Fruit fly (Drosophila melanogaster): ENCODE measurements around the gene CG32373.

CG32373 gene

DNA sequence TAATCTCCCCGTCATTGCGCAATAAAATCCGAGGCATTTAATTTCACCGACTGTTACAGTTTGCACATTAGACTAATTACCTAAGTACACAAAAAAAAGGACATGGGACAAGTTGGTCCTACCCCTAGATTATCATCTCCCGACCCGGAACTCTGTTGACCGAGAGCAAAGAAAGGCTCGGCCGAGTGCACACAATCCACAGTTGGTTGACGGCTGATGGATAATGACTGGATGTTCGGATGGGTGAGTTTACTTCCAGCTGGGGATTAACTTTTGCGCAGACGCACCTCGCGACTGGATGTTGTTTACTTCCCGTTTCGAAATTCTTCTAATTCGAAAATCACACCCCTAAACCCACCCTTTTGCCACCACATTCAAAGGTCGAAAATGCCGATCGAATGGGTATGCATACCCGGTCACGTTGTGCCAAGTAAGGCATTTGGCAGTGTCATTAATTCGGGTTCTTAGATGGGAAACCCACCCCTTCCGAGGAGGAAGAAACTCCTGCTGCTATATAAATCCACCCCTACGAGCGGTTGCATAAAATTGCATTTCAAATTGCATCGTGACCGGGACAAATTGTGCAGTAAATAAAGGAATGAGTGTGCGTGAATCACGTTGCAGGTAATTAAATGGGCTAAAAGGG is 64.1 kb downstream of the CG32373 start:
- TF ChIP-seq usp (GFP tag; optimal IDR thresholded peaks at IDR 0.05) (no peak), woc (GFP tag; optimal IDR thresholded peaks at IDR 0.05) (no peak), dmrt93B (GFP tag; optimal IDR thresholded peaks at IDR 0.05) (no peak), jim (GFP tag; optimal IDR thresholded peaks at IDR 0.05) (no peak), psq (GFP tag; optimal IDR thresholded peaks at IDR 0.05) (no peak), ey (GFP tag; optimal IDR thresholded peaks at IDR 0.05) (no peak), Sp1 (GFP tag; optimal IDR thresholded peaks at IDR 0.05) (no peak)

DNA sequence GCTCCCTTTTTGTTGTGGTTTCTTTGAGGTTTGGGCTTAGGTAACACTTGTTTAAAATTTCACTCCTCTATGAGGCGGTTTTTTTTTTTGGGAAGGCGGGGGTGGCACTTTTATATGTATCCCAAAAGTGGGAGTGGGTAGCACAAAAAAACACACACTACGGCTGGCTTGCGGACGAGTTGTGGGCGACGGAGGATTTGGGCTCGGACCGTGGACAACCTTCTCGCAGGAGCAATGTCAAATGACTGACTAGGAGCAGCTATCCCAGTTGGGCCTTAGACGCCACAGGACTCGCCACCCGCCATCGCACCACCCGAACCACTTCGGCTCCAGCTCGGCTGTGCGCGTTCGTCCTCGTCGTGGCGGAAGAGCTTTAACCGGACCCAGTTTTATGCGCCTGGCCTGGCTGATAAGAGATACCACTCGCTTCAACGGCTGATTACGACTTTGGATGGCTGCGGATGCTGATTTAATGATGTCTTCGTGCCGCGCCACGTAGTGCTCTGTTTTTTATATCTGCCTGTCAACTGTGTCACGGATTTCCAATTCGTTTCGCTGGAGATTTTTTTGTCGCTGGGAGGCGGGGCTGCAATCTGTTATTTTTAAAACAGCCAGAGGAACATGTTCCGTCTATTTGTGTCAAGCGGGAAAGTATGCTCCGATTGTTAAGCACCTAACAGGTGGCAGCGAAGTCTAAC is 67.7 kb downstream of the CG32373 start, which contains the start of gene Ank2:
Gene Ank2 (minus strand): TSS at position 533 of the 698 bp plus-strand sequence.
- TF ChIP-seq sv (GFP tag; optimal IDR thresholded peaks at IDR 0.05) (no peak), Hr78 (GFP tag; optimal IDR thresholded peaks at IDR 0.05) (no peak), tai (GFP tag; optimal IDR thresholded peaks at IDR 0.05) (no peak)

- TF ChIP-seq Jra (GFP tag; optimal IDR thresholded peaks at IDR 0.05) = peak; percentile 43
- no peak for TF ChIP-seq lola (GFP tag; optimal IDR thresholded peaks at IDR 0.05)
- peak; percentile 96 for TF ChIP-seq dmrt93B (GFP tag; optimal IDR thresholded peaks at IDR 0.05)
- TF ChIP-seq psq (GFP tag; optimal IDR thresholded peaks at IDR 0.05) = peak; percentile 94
- peak; percentile 22 for TF ChIP-seq Mio (GFP tag; optimal IDR thresholded peaks at IDR 0.05)
- TF ChIP-seq fru (GFP tag; optimal IDR thresholded peaks at IDR 0.05) = peak; percentile 95
- peak; percentile 95 for TF ChIP-seq Sp1 (GFP tag; optimal IDR thresholded peaks at IDR 0.05)
- peak; percentile 97 for TF ChIP-seq OdsH (GFP tag; optimal IDR thresholded peaks at IDR 0.05)
- no peak for TF ChIP-seq jim (GFP tag; optimal IDR thresholded peaks at IDR 0.05)
- TF ChIP-seq CrebA (GFP tag; optimal IDR thresholded peaks at IDR 0.05; ENCODE audit: borderline replicate concordance) = peak; percentile 96
- no peak for TF ChIP-seq Dfd (GFP tag; optimal IDR thresholded peaks at IDR 0.05)
- TF ChIP-seq Rel (GFP tag; optimal IDR thresholded peaks at IDR 0.05) = peak; percentile 96
- peak; percentile 64 for TF ChIP-seq Rel (tag; optimal IDR thresholded peaks at IDR 0.05)
- TF ChIP-seq HLH106 (tag; optimal IDR thresholded peaks at IDR 0.05) = peak; percentile 97
- TF ChIP-seq N (GFP tag; optimal IDR thresholded peaks at IDR 0.05) = no peak
- peak; percentile 87 for TF ChIP-seq CG32264 (GFP tag; optimal IDR thresholded peaks at IDR 0.05)
- TF ChIP-seq tai (GFP tag; optimal IDR thresholded peaks at IDR 0.05) = no peak
- no peak for TF ChIP-seq GATAd (GFP tag; optimal IDR thresholded peaks at IDR 0.05)
- peak; percentile 95 for TF ChIP-seq sage (GFP tag; optimal IDR thresholded peaks at IDR 0.05)
- no peak for TF ChIP-seq Abd-B (GFP tag; optimal IDR thresholded peaks at IDR 0.05)
- peak; percentile 76 to 97 for TF ChIP-seq foxo (GFP tag; optimal IDR thresholded peaks at IDR 0.05)
- TF ChIP-seq Hr78 (GFP tag; optimal IDR thresholded peaks at IDR 0.05) = no peak
- peak; percentile 88 for TF ChIP-seq CG9705 (GFP tag; optimal IDR thresholded peaks at IDR 0.05)
- TF ChIP-seq ey (GFP tag; optimal IDR thresholded peaks at IDR 0.05) = peak; percentile 92
- TF ChIP-seq usp (GFP tag; optimal IDR thresholded peaks at IDR 0.05) = no peak
- peak; percentile 50 for TF ChIP-seq Dif (GFP tag; optimal IDR thresholded peaks at IDR 0.05; ENCODE audit: partially characterized antibody)
- peak; percentile 97 for TF ChIP-seq rgr (GFP tag; optimal IDR thresholded peaks at IDR 0.05)
- TF ChIP-seq Hnf4 (GFP tag; optimal IDR thresholded peaks at IDR 0.05) = peak; percentile 96
- TF ChIP-seq h (GFP tag; optimal IDR thresholded peaks at IDR 0.05) = peak; percentile 96
- peak; percentile 91 for TF ChIP-seq woc (GFP tag; optimal IDR thresholded peaks at IDR 0.05)
- TF ChIP-seq dsf (GFP tag; optimal IDR thresholded peaks at IDR 0.05; ENCODE audit: borderline replicate concordance) = peak; percentile 37
- peak; percentile 69 for TF ChIP-seq Myc (optimal IDR thresholded peaks at IDR 0.05)
- no peak for TF ChIP-seq Vsx2 (GFP tag; optimal IDR thresholded peaks at IDR 0.05; ENCODE audit: partially characterized antibody)
- TF ChIP-seq dl (GFP tag; optimal IDR thresholded peaks at IDR 0.05; ENCODE audit: insufficient read depth in 1 of 2, partially characterized antibody in 2 of 2) = peak; percentile 22 to 44
- TF ChIP-seq pan (optimal IDR thresholded peaks at IDR 0.05) = peak; percentile 84
- peak; percentile 28 for TF ChIP-seq Hr83 (GFP tag; optimal IDR thresholded peaks at IDR 0.05; ENCODE audit: poor library complexity, severe bottlenecking)
- peak; percentile 90 for TF ChIP-seq br (GFP tag; optimal IDR thresholded peaks at IDR 0.05)
- TF ChIP-seq brk (GFP tag; optimal IDR thresholded peaks at IDR 0.05) = peak; percentile 96
- peak; percentile 88 for TF ChIP-seq sv (GFP tag; optimal IDR thresholded peaks at IDR 0.05)
These were observed 68.4 kb downstream of the CG32373 start, which contains the start of gene Mcad for dm6 chr3L:7718561-7719417. Mcad (plus strand) TSS chr3L:7719350.

All from whole organism, wandering third instar larva.